Worm (Caenorhabditis elegans): ENCODE data around the gene ceh-88.

DNA sequence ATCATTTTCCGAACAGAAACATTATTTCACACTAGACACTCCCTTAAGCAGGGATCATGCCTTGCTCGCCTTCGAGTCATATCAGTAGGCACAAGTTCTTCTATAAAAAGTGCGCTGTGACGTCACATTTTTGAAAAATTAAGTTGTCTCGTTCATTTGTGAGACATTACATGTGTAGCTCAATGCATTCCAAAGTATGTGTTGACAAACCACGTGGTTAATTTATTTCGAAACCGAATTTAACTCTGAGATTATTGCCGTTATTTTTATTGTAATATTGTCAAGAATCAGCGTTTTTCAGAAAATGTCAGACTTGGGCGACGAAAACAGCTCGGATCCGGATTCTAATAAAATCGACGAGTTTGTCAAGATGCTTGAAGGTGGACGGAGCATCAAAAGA lies 34.5 kb upstream of the ceh-88 start, which contains the start of gene T28F3.5:
- no peak for TF ChIP-seq nhr-25 (tag; optimal IDR thresholded peaks at IDR 0.05)
- no peak for TF ChIP-seq alr-1 (tag; optimal IDR thresholded peaks at IDR 0.05)
- TF ChIP-seq F13H6.1 (tag; optimal IDR thresholded peaks at IDR 0.05), result no peak
- no peak for TF ChIP-seq mdl-1 (tag; optimal IDR thresholded peaks at IDR 0.05)
- TF ChIP-seq ztf-1 (GFP tag; conservative IDR thresholded peaks at IDR 0.05), result no peak
